Worm (Caenorhabditis elegans) whole organism, L4/young adult: ENCODE results near the gene Y116A8C.37.
"Not testable (repeated sequence)": the region's sequence is repeated elsewhere in the genome, so short reads cannot be mapped to it uniquely, and the experiment has no call there.

ENCODE experiments used
- W03F9.2 ChIP-seq: fragments of 150-350 bp; optimal IDR thresholded peaks from 2 replicates; lab custom pipeline; 2014; ENCODE audit warnings: missing biosample characterization, missing genetic modification characterization
- dao-5 ChIP-seq: sonication (generic microtip); optimal IDR thresholded peaks from 2 replicates; lab custom pipeline; 2016; ENCODE audit warnings: missing genotype, missing genetic modification characterization, moderate library complexity, missing compliant biosample characterization
- him-1 ChIP-seq: sonication (generic microtip); optimal IDR thresholded peaks from 2 replicates; lab custom pipeline; 2016; ENCODE audit warnings: missing genotype, missing genetic modification reagents, missing genetic modification characterization, missing compliant biosample characterization

DNA sequence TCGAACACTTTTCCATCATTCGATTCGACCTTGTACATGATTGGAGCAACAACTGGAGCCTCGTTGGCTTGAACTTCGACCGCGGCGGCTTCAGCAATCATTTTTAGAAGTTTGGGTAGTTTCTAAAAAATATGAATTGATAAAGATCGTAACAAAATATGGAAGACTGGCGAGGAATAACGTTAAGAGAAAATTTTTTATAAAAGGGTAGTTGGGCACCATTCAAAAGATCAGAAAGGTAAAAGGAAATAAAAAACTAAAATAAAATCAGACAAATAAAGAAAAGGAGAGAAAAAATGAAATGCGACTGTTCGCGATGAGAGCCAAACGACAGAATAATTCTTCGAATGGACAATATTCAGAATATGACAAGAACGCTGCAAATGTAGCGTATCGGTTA, 34.8 kb upstream of the Y116A8C.37 start, which contains the start of gene skr-8:
- TF ChIP-seq him-1; dao-5 (tag; lab: Kevin White, UChicago); W03F9.2 (tag; lab: Kevin White, UChicago): not testable (repeated sequence)
